Worm (Caenorhabditis elegans) whole organism, midembryonic: ENCODE data around the gene pgm-2.

Experiments used
- T22C8.4 ChIP-seq: fragments of 200-800 bp; sonication (Bioruptor generic); IDR thresholded peaks from 2 replicates; pipeline ENCODE4 v1.3.6; 2022; ENCODE audit warnings: missing genetic modification characterization, missing compliant biosample characterization
- cog-1 ChIP-seq: sonication (generic microtip); optimal IDR thresholded peaks from 2 replicates; lab custom pipeline; 2016; ENCODE audit warnings: missing genetic modification characterization, missing compliant biosample characterization
- flt-1 ChIP-seq: fragments of 200-800 bp; sonication (Bioruptor generic); IDR thresholded peaks from 2 replicates; pipeline ENCODE4 v1.3.6; 2022; ENCODE audit warnings: missing genetic modification characterization, missing compliant biosample characterization
- klf-2 ChIP-seq: fragments of 200-800 bp; sonication (Bioruptor generic); conservative IDR thresholded peaks from 2 replicates; pipeline ENCODE4 v1.3.6; 2022; ENCODE audit warnings: missing genetic modification reagents, missing genetic modification characterization, missing compliant biosample characterization
- med-1 ChIP-seq: sonication (generic microtip); optimal IDR thresholded peaks from 2 replicates; lab custom pipeline; 2017; ENCODE audit warnings: missing genetic modification characterization, mild to moderate bottlenecking, missing compliant biosample characterization, antibody characterized with exemption, missing genetic modification reagents; ENCODE audit not compliant: insufficient read depth
- ref-1 ChIP-seq: fragments of 200-800 bp; sonication (Bioruptor generic); conservative IDR thresholded peaks from 2 replicates; pipeline ENCODE4 v1.3.6; 2022; ENCODE audit warnings: missing genetic modification reagents, missing genetic modification characterization, missing compliant biosample characterization
- tab-1 ChIP-seq: fragments of 200-800 bp; sonication (Bioruptor generic); IDR thresholded peaks from 2 replicates; pipeline ENCODE4 v1.3.6; 2022; ENCODE audit warnings: missing genetic modification characterization, missing compliant biosample characterization
- ztf-23 ChIP-seq: fragments of 200-800 bp; sonication (Bioruptor generic); IDR thresholded peaks from 2 replicates; pipeline ENCODE4 v1.3.6; 2022; ENCODE audit warnings: missing genetic modification reagents, missing genetic modification characterization, missing compliant biosample characterization
- ztf-29 ChIP-seq: fragments of 200-800 bp; sonication (Bioruptor generic); IDR thresholded peaks from 2 replicates; pipeline ENCODE4 v1.3.6; 2022; ENCODE audit warnings: missing genetic modification reagents, missing genetic modification characterization, missing compliant biosample characterization

Gene pgm-2

DNA sequence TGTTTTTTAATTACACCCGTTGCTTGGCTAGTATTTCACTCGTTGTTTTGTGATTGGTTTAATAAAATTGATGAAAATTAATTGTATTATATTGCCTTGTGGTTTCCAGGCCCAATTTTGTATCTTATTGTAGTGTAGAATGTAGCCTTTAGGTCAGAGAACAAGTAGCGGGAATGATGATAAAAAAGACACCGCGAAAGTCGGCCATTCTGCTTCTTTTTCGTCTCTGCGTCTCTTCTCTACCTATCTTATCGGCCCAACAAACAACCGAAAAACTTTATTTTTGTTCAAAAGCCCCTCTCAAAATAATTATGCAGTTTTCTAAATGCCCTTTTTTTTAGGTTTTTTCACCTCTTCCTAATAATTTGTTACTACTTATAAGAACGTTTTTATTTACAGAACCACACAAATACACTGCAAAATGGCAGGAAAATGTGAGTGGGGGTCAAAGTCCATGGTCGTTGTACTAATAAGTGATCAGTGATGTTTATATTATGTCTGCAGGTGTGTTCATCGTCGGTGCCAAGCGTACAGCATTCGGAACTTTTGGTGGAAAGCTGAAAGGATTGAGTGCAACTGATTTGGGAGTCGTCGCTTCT is 45.5 kb downstream of the pgm-2 start, which contains the start of gene acaa-2:
TSS of gene acaa-2 (plus strand) at position 400 of the 599 bp plus-strand sequence.
- no peak for TF ChIP-seq T22C8.4
- no peak for TF ChIP-seq tab-1 (GFP tag; lab: Robert Waterston, UW)
- no peak for TF ChIP-seq ztf-29
- no peak for TF ChIP-seq ref-1 (GFP tag; lab: Robert Waterston, UW)
- no peak for TF ChIP-seq ztf-23 (GFP tag; lab: Robert Waterston, UW)

DNA sequence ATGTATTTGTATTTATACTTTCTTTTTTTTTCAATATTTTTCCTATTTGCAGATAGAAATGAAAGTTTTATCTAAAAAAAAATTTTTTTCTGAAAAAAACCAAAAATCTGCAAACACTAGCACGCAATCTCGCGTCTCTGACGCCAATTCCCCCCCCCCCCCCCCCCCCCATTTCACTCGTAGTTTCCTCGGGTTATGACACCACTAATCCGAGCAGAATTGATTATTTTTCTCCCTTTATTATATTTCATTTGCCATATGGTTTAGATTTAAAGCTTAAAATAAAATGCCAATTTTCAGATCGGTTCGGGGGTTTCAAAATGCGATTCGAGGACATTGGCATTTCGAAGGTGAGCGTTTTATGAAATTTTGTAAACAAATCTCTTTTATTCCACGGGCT is 47.6 kb downstream of the pgm-2 start, which contains the start of gene mtm-6:
TSS of gene mtm-6 (plus strand) at position 301 of the 400 bp plus-strand sequence.
- TF ChIP-seq ztf-29 (no peak), med-1 (GFP tag; lab: Kevin White, UChicago) (no peak), tab-1 (GFP tag; lab: Robert Waterston, UW) (no peak), ref-1 (GFP tag; lab: Robert Waterston, UW) (no peak), flt-1 (GFP tag; lab: Robert Waterston, UW) (no peak), T22C8.4 (no peak), cog-1 (tag; lab: Kevin White, UChicago) (no peak), klf-2 (GFP tag; lab: Robert Waterston, UW) (no peak), ztf-23 (GFP tag; lab: Robert Waterston, UW) (no peak)

DNA sequence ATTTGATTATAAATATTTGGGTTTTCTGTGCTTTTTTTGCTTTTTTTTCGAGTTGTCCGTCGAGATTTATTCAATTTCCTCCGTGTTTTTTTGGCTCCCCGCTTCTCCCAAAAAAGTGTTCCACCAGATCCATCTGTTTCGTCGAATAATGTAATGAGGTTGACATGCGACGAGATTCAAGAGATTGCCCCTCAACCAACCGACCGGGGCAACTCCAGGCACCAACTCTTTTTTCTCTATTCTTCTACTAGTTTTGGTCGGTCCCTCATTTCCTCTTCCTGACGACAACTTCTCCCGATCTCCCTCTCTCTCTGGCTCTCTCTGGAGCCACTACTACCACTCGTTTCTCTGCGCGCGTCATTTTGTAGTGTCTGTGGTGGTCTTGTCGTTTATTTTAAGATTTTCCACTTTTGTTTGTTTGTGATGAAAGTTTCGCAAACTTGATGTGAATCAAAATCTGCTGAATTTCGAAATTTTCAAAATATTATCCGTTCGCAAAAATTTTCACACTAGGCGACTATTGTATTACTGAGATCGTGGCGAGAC is 48.7 kb downstream of the pgm-2 start:
- TF ChIP-seq flt-1 (GFP tag; lab: Robert Waterston, UW) (no peak), tab-1 (GFP tag; lab: Robert Waterston, UW) (no peak), med-1 (GFP tag; lab: Kevin White, UChicago) (no peak), ztf-23 (GFP tag; lab: Robert Waterston, UW) (no peak), klf-2 (GFP tag; lab: Robert Waterston, UW) (no peak), T22C8.4 (no peak), ref-1 (GFP tag; lab: Robert Waterston, UW) (no peak), ztf-29 (no peak), cog-1 (tag; lab: Kevin White, UChicago) (no peak)

DNA sequence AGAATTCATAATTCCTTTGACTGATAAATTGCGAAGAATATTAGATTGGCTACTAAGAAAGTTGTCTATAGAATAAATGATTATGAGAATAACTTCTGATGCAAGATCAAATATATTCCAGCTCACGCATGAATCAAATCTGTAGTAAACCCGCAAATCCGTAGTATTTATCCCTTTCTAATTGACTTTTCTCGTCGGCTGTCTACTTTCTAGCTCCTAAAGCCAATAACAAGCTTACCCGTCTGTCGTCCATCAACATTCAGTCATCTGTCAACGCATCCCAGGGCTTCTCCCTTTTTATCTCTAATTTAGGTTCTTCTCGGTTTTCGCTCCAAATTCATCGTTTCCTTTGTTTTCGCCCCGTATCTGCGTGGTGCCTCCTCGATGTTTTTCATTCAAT is 49.7 kb downstream of the pgm-2 start:
- TF ChIP-seq tab-1 (GFP tag; lab: Robert Waterston, UW) (no peak), flt-1 (GFP tag; lab: Robert Waterston, UW) (no peak), med-1 (GFP tag; lab: Kevin White, UChicago) (no peak), ztf-29 (no peak), klf-2 (GFP tag; lab: Robert Waterston, UW) (no peak), T22C8.4 (no peak), ref-1 (GFP tag; lab: Robert Waterston, UW) (no peak), cog-1 (tag; lab: Kevin White, UChicago) (no peak), ztf-23 (GFP tag; lab: Robert Waterston, UW) (no peak)

DNA sequence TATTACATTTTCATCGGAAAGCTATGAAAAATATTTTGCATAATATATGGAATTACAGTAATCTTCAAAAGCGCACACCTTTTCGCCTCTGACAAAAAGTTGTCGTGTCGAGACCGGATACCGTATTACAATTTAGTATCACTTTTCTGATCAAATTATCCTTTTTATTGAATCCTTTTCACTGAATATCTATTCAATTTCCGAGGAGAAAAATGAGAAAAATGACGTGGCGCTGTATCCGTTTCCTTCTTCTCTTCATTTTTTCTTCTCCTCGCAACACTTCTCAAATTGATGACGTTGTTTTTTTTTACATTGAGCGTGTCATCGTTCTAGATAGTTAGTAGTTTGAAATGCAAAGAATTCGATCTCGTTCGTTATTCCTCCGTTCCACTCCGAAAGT is 51.8 kb downstream of the pgm-2 start:
- TF ChIP-seq ref-1 (GFP tag; lab: Robert Waterston, UW) (no peak), klf-2 (GFP tag; lab: Robert Waterston, UW) (no peak), tab-1 (GFP tag; lab: Robert Waterston, UW) (no peak), ztf-23 (GFP tag; lab: Robert Waterston, UW) (no peak), med-1 (GFP tag; lab: Kevin White, UChicago) (no peak), ztf-29 (no peak), flt-1 (GFP tag; lab: Robert Waterston, UW) (no peak), T22C8.4 (no peak), cog-1 (tag; lab: Kevin White, UChicago) (no peak)
